Worm (Caenorhabditis elegans): ENCODE data around the gene gon-1.

gon-1 gene

DNA sequence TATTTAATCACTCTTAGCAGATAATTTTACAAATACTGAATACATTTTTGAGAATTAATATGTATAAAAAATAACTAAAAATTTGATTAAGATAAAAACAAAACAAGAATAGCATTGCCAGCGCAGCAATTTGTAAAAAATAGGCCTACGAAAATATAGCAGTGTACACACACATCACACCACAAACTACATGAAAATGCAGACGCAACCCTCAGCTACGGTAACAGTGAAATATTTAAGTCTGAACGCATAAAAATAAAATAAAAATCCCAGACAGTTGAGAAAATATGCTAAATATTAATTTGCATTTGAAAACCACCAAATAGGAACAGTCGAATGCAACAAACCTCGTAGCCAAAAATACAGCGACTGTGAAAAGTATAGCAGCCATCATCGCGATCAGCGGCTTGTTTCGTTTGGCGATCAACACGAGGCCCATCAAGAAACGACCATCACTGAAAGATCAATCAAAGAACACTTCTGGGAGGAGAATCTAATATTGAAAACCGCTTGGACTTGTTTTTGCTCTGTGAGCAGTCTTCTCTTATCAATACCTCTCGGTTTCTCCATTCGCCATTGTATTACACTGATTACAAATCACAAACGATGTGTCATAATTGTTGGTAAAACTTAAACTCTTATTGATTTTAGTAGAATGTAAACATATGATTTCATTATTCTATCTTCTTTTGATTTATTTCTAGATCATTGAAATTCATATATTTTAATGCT lies 45.4 kb upstream of the gon-1 start, which contains the start of gene pyp-1 (continued):
- TF ChIP-seq zag-1 (tag; optimal IDR thresholded peaks at IDR 0.05) (no peak), nhr-85 (tag) (no peak), nhr-71 (tag; optimal IDR thresholded peaks at IDR 0.05) (peak; percentile 45), ztf-4 (tag; optimal IDR thresholded peaks at IDR 0.05) (no peak), xbp-1 (tag; optimal IDR thresholded peaks at IDR 0.05) (peak; percentile 10), egl-27 (tag; optimal IDR thresholded peaks at IDR 0.05) (no peak), mef-2 (tag; optimal IDR thresholded peaks at IDR 0.05) (no peak), fkh-8 (tag; optimal IDR thresholded peaks at IDR 0.05) (no peak), jun-1 (tag; optimal IDR thresholded peaks at IDR 0.05) (no peak), rnt-1 (tag; optimal IDR thresholded peaks at IDR 0.05) (peak; percentile 12), snu-23 (GFP tag; optimal IDR thresholded peaks at IDR 0.05) (peak; percentile 26), nhr-20 (tag; optimal IDR thresholded peaks at IDR 0.05) (no peak)

ce11 chrIV:9994895-9995394 lies 41.7 kb upstream of the gon-1 start, which contains the start of gene uba-1:
Gene uba-1 (minus strand): TSS chrIV:9994945.
- TF ChIP-seq lin-35 (GFP tag; optimal IDR thresholded peaks at IDR 0.05) (peak in 1 of 2 experiments; percentile 48), nhr-71 (tag; optimal IDR thresholded peaks at IDR 0.05) (peak; percentile 25), alr-1 (tag; optimal IDR thresholded peaks at IDR 0.05; ENCODE audit: borderline replicate concordance) (no peak), lsy-2 (tag; optimal IDR thresholded peaks at IDR 0.05) (peak in 1 of 2 experiments; percentile 26), nhr-47 (tag; optimal IDR thresholded peaks at IDR 0.05) (peak; percentile 13), nhr-20 (tag; optimal IDR thresholded peaks at IDR 0.05) (peak; percentile 22), sup-37 (GFP tag; optimal IDR thresholded peaks at IDR 0.05) (no peak), lin-14 (GFP tag; optimal IDR thresholded peaks at IDR 0.05) (peak; percentile 9), sptf-1 (tag; optimal IDR thresholded peaks at IDR 0.05) (no peak), xbp-1 (tag; optimal IDR thresholded peaks at IDR 0.05) (peak; percentile 8), tbx-2 (tag; optimal IDR thresholded peaks at IDR 0.05) (peak; percentile 22), nhr-85 (tag) (peak; percentile 60), C04F5.9 (tag; optimal IDR thresholded peaks at IDR 0.05) (no peak), dpl-1 (GFP tag; optimal IDR thresholded peaks at IDR 0.05) (peak in 1 of 3 experiments; percentile 51), ztf-4 (tag; optimal IDR thresholded peaks at IDR 0.05) (peak; percentile 52), nhr-90 (tag; optimal IDR thresholded peaks at IDR 0.05; ENCODE audit: poor library complexity) (peak; percentile 28), efl-1 (optimal IDR thresholded peaks at IDR 0.05) (peak in 1 of 2 experiments; percentile 23), efl-1 (GFP tag; optimal IDR thresholded peaks at IDR 0.05 in 1 of 2) (peak in 1 of 2 experiments; percentile 82)

DNA sequence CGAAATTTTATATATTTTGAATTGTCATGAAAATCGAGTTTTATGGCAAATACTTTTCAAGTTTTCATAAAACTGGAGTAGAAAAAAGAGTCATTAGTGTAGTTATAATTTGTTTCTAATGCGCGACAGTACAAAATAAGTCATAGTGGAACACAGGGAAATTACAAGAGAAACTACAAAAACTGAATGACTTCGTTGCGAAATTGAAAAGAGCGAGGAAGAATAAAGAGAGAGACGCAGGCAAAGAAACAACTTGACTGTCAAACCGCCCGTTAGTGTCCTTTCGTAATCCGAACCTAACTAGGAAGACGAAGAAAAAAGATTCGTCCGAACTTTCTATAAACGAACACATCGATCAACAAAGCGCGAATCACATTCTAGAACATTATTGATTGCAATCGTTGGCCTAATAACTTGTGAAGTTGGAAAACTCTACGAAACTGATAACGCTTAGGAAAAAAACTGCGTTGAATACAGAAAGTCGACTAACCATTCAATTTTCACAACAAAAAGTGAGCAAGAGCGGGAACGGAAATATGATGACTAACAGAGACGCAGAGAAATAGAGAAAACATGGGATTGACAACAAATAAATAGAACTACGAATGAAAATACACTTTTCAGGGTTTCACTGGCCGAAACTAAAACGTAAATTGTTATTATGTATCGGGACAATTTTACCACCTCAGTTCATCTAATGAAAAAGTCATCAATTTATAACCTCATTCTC lies 40.3 kb upstream of the gon-1 start:
- TF ChIP-seq skn-1 (tag; optimal IDR thresholded peaks at IDR 0.05) (peak; percentile 33), blmp-1 (tag; optimal IDR thresholded peaks at IDR 0.05) (peak; percentile 48), sptf-1 (tag; optimal IDR thresholded peaks at IDR 0.05) (no peak)

DNA sequence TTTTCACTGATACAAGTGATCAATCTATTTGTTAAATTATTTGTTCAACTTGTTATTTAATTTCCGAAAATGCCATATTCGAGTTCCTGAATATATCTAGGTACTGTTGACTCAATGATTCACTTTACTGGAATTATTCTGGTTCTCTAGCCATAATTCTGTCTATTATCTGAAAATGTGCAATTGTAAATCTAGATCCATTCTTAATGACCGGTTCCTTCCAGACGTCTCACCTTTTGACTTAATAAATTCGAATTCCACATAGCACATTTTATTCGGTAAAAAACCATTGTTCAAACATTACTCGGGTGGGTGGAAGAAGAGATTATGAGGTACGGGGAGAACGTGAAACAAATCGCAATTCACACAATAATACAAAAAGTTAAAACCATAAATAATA lies 36.2 kb upstream of the gon-1 start:
- TF ChIP-seq aly-2 (tag; optimal IDR thresholded peaks at IDR 0.05) = peak; percentile 61
- TF ChIP-seq swsn-7 (tag; optimal IDR thresholded peaks at IDR 0.05) = no peak

DNA sequence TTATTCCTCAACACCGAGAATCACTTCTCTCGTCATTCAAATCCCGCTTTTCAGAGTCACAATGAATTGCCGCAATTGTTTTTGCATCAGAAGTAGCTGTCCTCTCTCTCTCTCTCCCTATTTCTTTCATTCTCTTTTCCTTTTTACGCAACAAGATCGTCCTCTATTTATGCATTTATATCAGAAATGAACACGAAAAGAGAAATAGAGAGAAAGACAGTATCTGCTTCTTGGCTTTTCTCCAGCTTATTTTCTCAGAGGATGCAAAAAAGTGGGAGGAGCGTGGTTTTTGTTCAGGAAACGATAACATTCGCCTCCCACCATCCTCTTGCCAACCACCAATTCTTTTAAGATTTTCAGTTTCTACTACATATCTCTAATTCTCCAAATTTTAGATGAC lies 29.7 kb upstream of the gon-1 start, which contains the start of gene mam-2:
mam-2 (plus strand) TSS at position 301 of the 400 bp plus-strand sequence.
- peak; percentile 30 for TF ChIP-seq blmp-1 (tag; optimal IDR thresholded peaks at IDR 0.05)
- TF ChIP-seq dsc-1 (tag; optimal IDR thresholded peaks at IDR 0.05) = no peak
- TF ChIP-seq lsy-2 (tag; optimal IDR thresholded peaks at IDR 0.05) = no peak

Measured in whole organism, L1 larva.